Fruit fly (Drosophila melanogaster) whole organism, wandering third instar larva: ENCODE measurements around the gene CG4375.

Experiments
- Abd-B ChIP-seq: fragments of >200 bp; optimal IDR thresholded peaks from 2 replicates; lab custom pipeline; 2017; ENCODE audit warnings: missing biosample characterization, missing genetic modification characterization
- CG32264 ChIP-seq: fragments of 200-800 bp; sonication (Bioruptor generic); optimal IDR thresholded peaks from 2 replicates; lab custom pipeline; 2016; ENCODE audit warnings: missing biosample characterization, missing genetic modification characterization
- CG9705 ChIP-seq: fragments of 200-800 bp; sonication (Bioruptor generic); optimal IDR thresholded peaks from 2 replicates; lab custom pipeline; 2018; ENCODE audit warnings: missing biosample characterization, mild to moderate bottlenecking, missing genetic modification characterization
- CrebA ChIP-seq: fragments of 200-800 bp; sonication (Bioruptor generic); optimal IDR thresholded peaks from 2 replicates; lab custom pipeline; 2016; ENCODE audit warnings: missing biosample characterization, mild to moderate bottlenecking, missing genetic modification characterization, borderline replicate concordance
- Dfd ChIP-seq: fragments of >200 bp; optimal IDR thresholded peaks from 2 replicates; lab custom pipeline; 2017; ENCODE audit warnings: missing biosample characterization, missing genetic modification characterization
- Dif ChIP-seq: fragments of 200-275, 200-300 bp; sonication (Bioruptor generic); optimal IDR thresholded peaks from 2 replicates; lab custom pipeline; 2018; ENCODE audit warnings: missing biosample characterization, missing genetic modification characterization; ENCODE audit not compliant: partially characterized antibody
- GATAd ChIP-seq: sonication (Bioruptor generic); optimal IDR thresholded peaks from 2 replicates; lab custom pipeline; 2016; ENCODE audit warnings: missing biosample characterization, missing genetic modification characterization
- HLH106 ChIP-seq: fragments of 200-800 bp; optimal IDR thresholded peaks from 3 replicates; lab custom pipeline; 2019; ENCODE audit warnings: missing biosample characterization, mild to moderate bottlenecking, missing genetic modification characterization, moderate library complexity
- Hnf4 ChIP-seq: fragments of 200-800 bp; sonication (Bioruptor generic); optimal IDR thresholded peaks from 2 replicates; lab custom pipeline; 2016; ENCODE audit warnings: missing biosample characterization, mild to moderate bottlenecking, missing genetic modification characterization
- Hr78 ChIP-seq: fragments of >200 bp; optimal IDR thresholded peaks from 2 replicates; lab custom pipeline; 2017; ENCODE audit warnings: missing biosample characterization, missing genetic modification characterization
- Hr83 ChIP-seq: fragments of 200-300 bp; sonication (Bioruptor generic); optimal IDR thresholded peaks from 2 replicates; lab custom pipeline; 2016; ENCODE audit warnings: missing biosample characterization, mild to moderate bottlenecking, missing genetic modification characterization, moderate library complexity; ENCODE audit not compliant: poor library complexity, severe bottlenecking
- Jra ChIP-seq: sonication (Bioruptor generic); optimal IDR thresholded peaks from 2 replicates; lab custom pipeline; 2016; ENCODE audit warnings: missing biosample characterization, missing genetic modification characterization
- Mio ChIP-seq: sonication (Bioruptor generic); optimal IDR thresholded peaks from 2 replicates; lab custom pipeline; 2016; ENCODE audit warnings: missing biosample characterization, missing genetic modification characterization
- Myc ChIP-seq: fragments of >200 bp; optimal IDR thresholded peaks from 2 replicates; lab custom pipeline; 2017
- N ChIP-seq: fragments of >200 bp; optimal IDR thresholded peaks from 2 replicates; lab custom pipeline; 2018; ENCODE audit warnings: missing biosample characterization, missing external identifiers, missing genetic modification characterization
- OdsH ChIP-seq: fragments of 200-800 bp; sonication (Bioruptor generic); optimal IDR thresholded peaks from 2 replicates; lab custom pipeline; 2016; ENCODE audit warnings: missing biosample characterization, mild to moderate bottlenecking, missing genetic modification characterization
- Rel ChIP-seq, 2 experiments: fragments of 200-800 bp; sonication (Bioruptor generic) in 1 of 2; optimal IDR thresholded peaks; 2 replicates in 1 of 2; 3 replicates in 1 of 2; lab custom pipeline; 2016 to 2019; ENCODE audit warnings: mild to moderate bottlenecking in 2 of 2, missing biosample characterization in 2 of 2, missing genetic modification characterization in 2 of 2, moderate library complexity in 1 of 2
- Sp1 ChIP-seq: fragments of 200-800 bp; sonication (Bioruptor generic); optimal IDR thresholded peaks from 3 replicates; lab custom pipeline; 2019; ENCODE audit warnings: missing biosample characterization, mild to moderate bottlenecking, missing genetic modification characterization, moderate library complexity
- Vsx2 ChIP-seq: fragments of 200-300, 225-300 bp; sonication (Bioruptor generic); optimal IDR thresholded peaks from 2 replicates; lab custom pipeline; 2018; ENCODE audit warnings: missing biosample characterization, missing genetic modification characterization; ENCODE audit not compliant: partially characterized antibody
- br ChIP-seq: fragments of 200-800 bp; sonication (Bioruptor generic); optimal IDR thresholded peaks from 2 replicates; lab custom pipeline; 2016; ENCODE audit warnings: missing biosample characterization, missing genetic modification characterization
- brk ChIP-seq: fragments of 200-800 bp; sonication (Bioruptor generic); optimal IDR thresholded peaks from 2 replicates; lab custom pipeline; 2016; ENCODE audit warnings: missing biosample characterization, mild to moderate bottlenecking, missing genetic modification characterization
- dl ChIP-seq, 2 experiments: fragments of 175-275, 200-275 bp in 1 of 2; fragments of 200-275 bp in 1 of 2; sonication (Bioruptor generic); optimal IDR thresholded peaks; lab custom pipeline; 2018; ENCODE audit warnings: mild to moderate bottlenecking in 2 of 2, missing biosample characterization in 2 of 2, missing genetic modification characterization in 2 of 2, moderate library complexity in 2 of 2; ENCODE audit not compliant: partially characterized antibody in 2 of 2, insufficient read depth in 1 of 2
- dmrt93B ChIP-seq: fragments of 200-800 bp; sonication (Bioruptor generic); optimal IDR thresholded peaks from 2 replicates; lab custom pipeline; 2018; ENCODE audit warnings: missing biosample characterization, mild to moderate bottlenecking, missing genetic modification characterization
- dsf ChIP-seq: sonication (Bioruptor generic); optimal IDR thresholded peaks from 2 replicates; lab custom pipeline; 2016; ENCODE audit warnings: missing biosample characterization, missing genetic modification characterization, borderline replicate concordance
- ey ChIP-seq: fragments of 200-800 bp; sonication (Bioruptor generic); optimal IDR thresholded peaks from 2 replicates; lab custom pipeline; 2016; ENCODE audit warnings: missing biosample characterization, missing genetic modification characterization
- foxo ChIP-seq, 2 experiments: fragments of 200-800 bp; sonication (Bioruptor generic); optimal IDR thresholded peaks; 2 replicates in 1 of 2; 3 replicates in 1 of 2; lab custom pipeline; 2016 to 2017; ENCODE audit warnings: missing biosample characterization in 2 of 2, missing genetic modification characterization in 2 of 2
- fru ChIP-seq: fragments of 200-800 bp; sonication (Bioruptor generic); optimal IDR thresholded peaks from 3 replicates; lab custom pipeline; 2016; ENCODE audit warnings: missing biosample characterization, mild to moderate bottlenecking, missing genetic modification characterization
- h ChIP-seq: fragments of 200-800 bp; sonication (Bioruptor generic); optimal IDR thresholded peaks from 3 replicates; lab custom pipeline; 2016; ENCODE audit warnings: missing biosample characterization, mild to moderate bottlenecking, missing genetic modification characterization
- jim ChIP-seq: fragments of 175-275, 200-325 bp; sonication (Bioruptor generic); optimal IDR thresholded peaks from 2 replicates; lab custom pipeline; 2016; ENCODE audit warnings: missing biosample characterization, mild to moderate bottlenecking, missing genetic modification characterization
- pan ChIP-seq: fragments of >200 bp; optimal IDR thresholded peaks from 2 replicates; lab custom pipeline; 2017
- psq ChIP-seq: fragments of 200-800 bp; sonication (Bioruptor generic); optimal IDR thresholded peaks from 3 replicates; lab custom pipeline; 2017; ENCODE audit warnings: missing biosample characterization, mild to moderate bottlenecking, missing genetic modification characterization, moderate library complexity
- rgr ChIP-seq: fragments of 200-800 bp; sonication (Bioruptor generic); optimal IDR thresholded peaks from 3 replicates; lab custom pipeline; 2016; ENCODE audit warnings: missing biosample characterization, mild to moderate bottlenecking, missing genetic modification characterization
- sage ChIP-seq: fragments of 200-800 bp; sonication (Bioruptor generic); optimal IDR thresholded peaks from 2 replicates; lab custom pipeline; 2016; ENCODE audit warnings: missing biosample characterization, mild to moderate bottlenecking, missing genetic modification characterization
- sv ChIP-seq: fragments of 200-800 bp; sonication (Bioruptor generic); optimal IDR thresholded peaks from 3 replicates; lab custom pipeline; 2016; ENCODE audit warnings: missing biosample characterization, missing genetic modification characterization
- tai ChIP-seq: sonication (Bioruptor generic); optimal IDR thresholded peaks from 2 replicates; lab custom pipeline; 2016; ENCODE audit warnings: missing biosample characterization, missing genetic modification characterization
- usp ChIP-seq: fragments of >200 bp; optimal IDR thresholded peaks from 2 replicates; lab custom pipeline; 2017; ENCODE audit warnings: missing biosample characterization, missing genetic modification characterization
- woc ChIP-seq: sonication (Bioruptor generic); optimal IDR thresholded peaks from 2 replicates; lab custom pipeline; 2016; ENCODE audit warnings: missing biosample characterization, mild to moderate bottlenecking, missing genetic modification characterization

CG4375 gene

DNA sequence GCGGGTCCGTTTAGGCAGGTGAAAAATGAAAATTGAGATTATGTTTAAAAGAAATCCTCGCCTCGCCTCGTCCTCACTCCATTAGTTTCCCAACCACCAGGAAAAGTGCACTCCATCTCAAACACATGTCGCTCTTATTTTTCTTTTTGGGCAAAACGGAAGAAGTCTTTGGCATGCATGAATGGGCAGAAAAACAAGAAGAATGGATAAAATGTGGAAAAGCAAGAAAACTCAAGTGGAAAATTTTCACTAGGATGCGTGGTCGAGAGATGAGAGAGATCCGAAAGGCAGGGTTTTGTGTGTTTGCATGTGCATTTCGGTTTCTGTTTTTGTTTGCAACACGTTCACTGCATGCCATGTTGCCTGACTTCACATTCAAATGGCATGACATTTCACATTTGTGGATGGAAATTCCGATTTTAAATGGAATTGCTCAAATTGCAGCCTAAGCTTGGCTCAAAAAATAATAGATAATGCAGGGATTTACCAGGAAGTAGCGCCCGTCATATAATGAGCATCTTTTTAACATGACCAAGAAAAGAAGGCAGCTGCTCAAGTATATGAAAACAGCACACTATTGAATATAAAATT, 41.9 kb upstream of the CG4375 start:
- no peak for TF ChIP-seq Mio (GFP tag; lab: Kevin White, UChicago)
- TF ChIP-seq OdsH (GFP tag; lab: Kevin White, UChicago) = no peak
- TF ChIP-seq HLH106 (tag; lab: Kevin White, UChicago) = no peak
- no peak for TF ChIP-seq Dfd (GFP tag; lab: Kevin White, UChicago)
- TF ChIP-seq N (GFP tag; lab: Kevin White, UChicago) = no peak
- TF ChIP-seq Vsx2 (GFP tag; lab: Kevin White, UChicago) = no peak
- TF ChIP-seq sage (GFP tag; lab: Kevin White, UChicago) = no peak
- TF ChIP-seq Jra (GFP tag; lab: Kevin White, UChicago) = no peak
- TF ChIP-seq CrebA = no peak
- no peak for TF ChIP-seq usp (GFP tag; lab: Kevin White, UChicago)
- no peak for TF ChIP-seq psq (GFP tag; lab: Kevin White, UChicago)
- TF ChIP-seq sv = no peak
- no peak for TF ChIP-seq woc (GFP tag; lab: Kevin White, UChicago)
- no peak for TF ChIP-seq Abd-B (GFP tag; lab: Kevin White, UChicago)
- no peak for TF ChIP-seq CG32264 (GFP tag; lab: Kevin White, UChicago)
- no peak for TF ChIP-seq h (GFP tag; lab: Kevin White, UChicago)
- no peak for TF ChIP-seq brk (GFP tag; lab: Kevin White, UChicago)
- TF ChIP-seq dl (GFP tag; optimal IDR thresholded peaks at IDR 0.05; lab: Kevin White, UChicago; ENCODE audit: insufficient read depth in 1 of 2, partially characterized antibody in 2 of 2) = no peak
- no peak for TF ChIP-seq CG9705 (GFP tag; lab: Kevin White, UChicago)
- TF ChIP-seq ey (GFP tag; lab: Kevin White, UChicago) = no peak

- no peak for TF ChIP-seq sage (GFP tag; lab: Kevin White, UChicago)
- no peak for TF ChIP-seq Dif (GFP tag; lab: Kevin White, UChicago)
- TF ChIP-seq dsf (GFP tag; lab: Kevin White, UChicago) = no peak
- no peak for TF ChIP-seq HLH106 (tag; lab: Kevin White, UChicago)
Observed at dm6 chr2L:1068004-1068403, 41.3 kb upstream of the CG4375 start.

- TF ChIP-seq br (GFP tag; lab: Kevin White, UChicago) = no peak
- no peak for TF ChIP-seq Hr78 (GFP tag; lab: Kevin White, UChicago)
Observed at dm6 chr2L:1066330-1066729, 39.6 kb upstream of the CG4375 start.

DNA sequence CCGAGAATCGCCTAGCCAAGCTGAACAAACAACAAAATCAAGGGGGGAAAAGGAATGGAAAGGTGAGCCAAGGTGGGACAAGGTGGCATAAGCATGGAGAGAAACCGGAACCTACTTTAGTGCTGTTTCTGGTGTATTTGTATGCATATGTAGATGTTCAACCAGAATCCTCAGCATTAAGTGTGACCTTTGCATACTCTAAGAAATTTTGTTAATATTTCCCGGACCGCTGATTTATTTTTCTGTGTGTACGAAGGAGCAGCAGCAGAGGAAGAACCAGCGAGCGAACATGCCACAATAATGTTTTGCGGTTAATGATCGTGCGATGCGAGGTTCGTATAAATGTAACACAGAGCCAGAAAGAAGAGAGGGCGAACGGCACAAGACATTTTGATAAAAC, 38.3 kb upstream of the CG4375 start:
- TF ChIP-seq Vsx2 (GFP tag; lab: Kevin White, UChicago) (no peak), Sp1 (GFP tag; lab: Kevin White, UChicago) (peak; percentile 77), OdsH (GFP tag; lab: Kevin White, UChicago) (peak; percentile 81), GATAd (GFP tag; lab: Kevin White, UChicago) (no peak), dsf (GFP tag; lab: Kevin White, UChicago) (no peak), br (GFP tag; lab: Kevin White, UChicago) (peak; percentile 83), foxo (GFP tag; optimal IDR thresholded peaks at IDR 0.05; lab: Kevin White, UChicago) (peak; percentile 13 to 88), ey (GFP tag; lab: Kevin White, UChicago) (peak; percentile 87), h (GFP tag; lab: Kevin White, UChicago) (peak; percentile 88), Jra (GFP tag; lab: Kevin White, UChicago) (peak; percentile 32), Hnf4 (GFP tag; lab: Kevin White, UChicago) (peak; percentile 70), rgr (GFP tag; lab: Kevin White, UChicago) (peak; percentile 81), N (GFP tag; lab: Kevin White, UChicago) (no peak), sv (no peak), woc (GFP tag; lab: Kevin White, UChicago) (peak; percentile 91), sage (GFP tag; lab: Kevin White, UChicago) (peak; percentile 1), usp (GFP tag; lab: Kevin White, UChicago) (no peak), Myc (no peak), CG32264 (GFP tag; lab: Kevin White, UChicago) (peak; percentile 46), tai (peak; percentile 67), Hr83 (GFP tag; lab: Kevin White, UChicago) (peak; percentile 35), brk (GFP tag; lab: Kevin White, UChicago) (no peak), fru (GFP tag; lab: Kevin White, UChicago) (peak; percentile 82), Rel (GFP tag; optimal IDR thresholded peaks at IDR 0.05; lab: Kevin White, UChicago) (peak; percentile 27), Rel (tag; optimal IDR thresholded peaks at IDR 0.05; lab: Kevin White, UChicago) (peak; percentile 62), psq (GFP tag; lab: Kevin White, UChicago) (peak; percentile 71), Dif (GFP tag; lab: Kevin White, UChicago) (no peak), dl (GFP tag; optimal IDR thresholded peaks at IDR 0.05; lab: Kevin White, UChicago; ENCODE audit: insufficient read depth in 1 of 2, partially characterized antibody in 2 of 2) (no peak), Mio (GFP tag; lab: Kevin White, UChicago) (no peak), pan (lab: Kevin White, UChicago) (no peak), CrebA (peak; percentile 37), HLH106 (tag; lab: Kevin White, UChicago) (peak; percentile 88), Hr78 (GFP tag; lab: Kevin White, UChicago) (no peak), CG9705 (GFP tag; lab: Kevin White, UChicago) (peak; percentile 70), jim (GFP tag; lab: Kevin White, UChicago) (no peak), dmrt93B (GFP tag; lab: Kevin White, UChicago) (peak; percentile 73), Abd-B (GFP tag; lab: Kevin White, UChicago) (no peak)
- TF ChIP-seq, all 38 proteins: peak for 21
